Worm (Caenorhabditis elegans): ENCODE measurements around the gene Y53F4B.43.

The Y53F4B.43 gene

DNA sequence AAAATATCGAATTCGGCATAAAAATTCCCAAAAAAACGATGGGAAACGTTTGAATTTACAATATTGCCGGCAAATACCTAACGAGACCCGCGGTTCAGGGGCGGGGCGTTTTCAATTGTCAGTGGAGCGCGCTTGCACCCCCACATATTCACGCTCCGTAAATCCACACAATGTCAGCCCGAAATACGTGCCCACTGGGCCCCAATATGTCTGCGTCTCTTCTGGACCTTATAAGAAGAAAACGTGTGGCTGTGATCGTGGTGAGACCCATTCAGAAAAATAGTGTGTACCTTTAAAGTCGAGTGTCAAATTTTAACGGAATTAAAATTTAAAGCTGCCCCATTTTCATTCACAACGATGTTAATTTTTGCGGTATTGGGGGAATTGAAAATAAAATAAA, 16.3 kb downstream of the Y53F4B.43 start:
- TF ChIP-seq unc-62 (GFP tag; optimal IDR thresholded peaks at IDR 0.05) = no peak

ce11 chrII:15005118-15005517, 16.8 kb downstream of the Y53F4B.43 start:
- no peak for TF ChIP-seq unc-62 (GFP tag; optimal IDR thresholded peaks at IDR 0.05)

- no peak for TF ChIP-seq unc-62 (GFP tag; optimal IDR thresholded peaks at IDR 0.05)
Measured at ce11 chrII:15008481-15009057, 20.3 kb downstream of the Y53F4B.43 start.

- no peak for TF ChIP-seq unc-62 (GFP tag; optimal IDR thresholded peaks at IDR 0.05)
Measured at ce11 chrII:15010366-15011235, 22.3 kb downstream of the Y53F4B.43 start, which contains the start of the genes Y53F4B.9 and Y53F4B.11. Gene Y53F4B.9, minus strand, starts transcription at chrII:15010416. Gene Y53F4B.11, plus strand, starts transcription at chrII:15010748.

- TF ChIP-seq unc-62 (GFP tag; optimal IDR thresholded peaks at IDR 0.05) = no peak
Measured at ce11 chrII:15014380-15014779, 26.1 kb downstream of the Y53F4B.43 start, which contains the start of gene Y53F4B.51. Gene Y53F4B.51, minus strand, starts transcription at chrII:15014442.

DNA sequence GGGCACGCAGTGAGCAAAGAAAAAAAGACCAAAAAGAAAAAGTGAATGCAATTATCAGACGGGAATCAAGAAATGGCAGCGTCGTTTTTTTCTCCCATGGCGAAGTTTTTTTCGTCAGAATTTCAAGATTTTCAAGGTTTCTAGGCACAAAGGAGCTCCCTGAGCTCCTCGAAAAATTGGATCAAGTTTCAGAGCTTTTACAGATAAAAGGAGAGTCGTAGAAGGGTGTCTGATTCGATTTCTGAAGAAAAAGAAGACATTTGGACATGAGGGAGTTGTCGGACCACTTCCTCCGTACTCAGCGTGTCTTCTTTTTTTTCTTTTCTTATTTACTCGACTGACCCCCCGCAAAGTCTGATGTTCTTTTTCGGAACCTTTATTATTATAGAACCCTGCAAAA, 27.4 kb downstream of the Y53F4B.43 start:
- TF ChIP-seq unc-62 (GFP tag; optimal IDR thresholded peaks at IDR 0.05) = no peak

DNA sequence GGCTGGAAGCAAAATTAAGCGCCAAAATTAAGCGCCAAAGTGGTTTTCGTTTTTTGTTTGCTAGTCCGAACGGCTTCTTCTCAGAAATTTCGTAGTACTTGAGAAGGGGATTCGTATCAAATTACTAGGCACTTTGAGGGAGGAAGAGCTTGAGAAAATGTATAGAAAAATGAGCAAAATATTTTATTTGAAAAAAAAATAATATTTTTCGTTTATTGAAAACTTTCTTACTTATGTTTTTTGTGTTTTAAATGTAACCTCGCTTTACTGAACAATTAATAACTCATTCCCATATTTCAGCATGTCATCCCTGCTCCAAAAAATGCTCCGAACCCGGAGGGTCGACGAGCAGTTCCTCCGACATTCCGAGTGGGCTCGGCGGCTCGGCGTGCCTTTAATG, 30.7 kb downstream of the Y53F4B.43 start, which contains the start of gene Y53F4B.12:
TSS of gene Y53F4B.12 (plus strand) at position 301 of the 400 bp plus-strand sequence.
- TF ChIP-seq unc-62 (GFP tag; optimal IDR thresholded peaks at IDR 0.05) = no peak

DNA sequence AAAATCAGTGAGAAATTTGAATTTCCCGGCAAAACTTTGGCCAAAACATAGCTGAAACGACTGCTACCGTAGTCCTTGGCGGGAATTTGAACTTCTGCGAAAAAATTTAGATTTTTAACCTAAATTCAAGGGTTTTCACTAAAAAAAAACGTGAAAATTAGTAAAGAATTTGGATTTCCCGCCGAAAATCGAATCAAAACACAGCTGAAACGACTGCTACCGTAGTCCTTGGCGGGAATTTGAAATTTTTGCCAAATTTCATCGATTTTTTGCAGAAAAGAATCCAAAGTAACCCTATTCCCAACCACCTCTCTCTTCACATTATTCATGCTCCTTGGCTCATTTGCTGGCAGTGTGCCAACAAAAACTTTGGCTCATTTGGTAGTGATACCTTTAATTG, 36.8 kb downstream of the Y53F4B.43 start:
- TF ChIP-seq unc-62 (GFP tag; optimal IDR thresholded peaks at IDR 0.05) = no peak

ce11 chrII:15025599-15026164, 37.4 kb downstream of the Y53F4B.43 start, which contains the start of gene cmtr-1:
Gene cmtr-1, plus strand, starts transcription at chrII:15026114.
- no peak for TF ChIP-seq unc-62 (GFP tag; optimal IDR thresholded peaks at IDR 0.05)

ce11 chrII:15026389-15026788, 38.1 kb downstream of the Y53F4B.43 start:
- TF ChIP-seq unc-62 (GFP tag; optimal IDR thresholded peaks at IDR 0.05) = no peak

DNA sequence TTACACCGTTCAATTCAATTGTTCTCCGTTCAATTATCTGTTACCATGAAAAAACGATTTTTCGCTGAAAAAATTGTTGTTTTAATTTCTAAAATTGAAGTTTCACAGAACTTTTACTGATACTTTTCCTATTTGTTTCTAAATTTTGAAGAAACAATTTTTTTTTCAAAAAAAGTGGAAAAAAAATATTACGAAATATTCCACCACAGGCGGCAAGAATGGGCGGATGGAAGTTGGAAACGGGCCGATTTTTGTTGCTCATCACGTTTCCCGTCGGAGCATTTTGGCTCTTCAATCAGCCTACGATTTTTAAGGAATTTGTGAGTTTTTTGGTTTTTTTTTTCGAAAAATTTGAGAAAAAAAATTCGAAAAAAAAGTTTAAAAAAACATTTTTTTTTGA, 49.5 kb downstream of the Y53F4B.43 start, which contains the start of gene Y53F4B.14:
TSS of gene Y53F4B.14 (plus strand) at position 210 of the 400 bp plus-strand sequence.
- no peak for TF ChIP-seq unc-62 (GFP tag; optimal IDR thresholded peaks at IDR 0.05)

- TF ChIP-seq unc-62 (GFP tag; optimal IDR thresholded peaks at IDR 0.05) = no peak
Measured at ce11 chrII:15039104-15039503, 50.8 kb downstream of the Y53F4B.43 start, which contains the start of gene trip-4. Gene trip-4, plus strand, starts transcription at chrII:15039404.
